Worm (Caenorhabditis elegans) whole organism, mixed stage, embryonic: ENCODE results near the gene M01B2.8.

Experiments
- M03D4.4 ChIP-seq: sonication (generic microtip); optimal IDR thresholded peaks from 2 replicates; lab custom pipeline; 2017; ENCODE audit warnings: mild to moderate bottlenecking, missing genetic modification characterization, missing compliant biosample characterization
- bed-3 ChIP-seq: fragments of 200-800 bp; sonication (Bioruptor generic); optimal IDR thresholded peaks from 3 replicates; lab custom pipeline; 2018; ENCODE audit warnings: mild to moderate bottlenecking, missing genetic modification characterization, moderate library complexity, missing compliant biosample characterization
- blmp-1 ChIP-seq: fragments of 150-350 bp; optimal IDR thresholded peaks from 2 replicates; lab custom pipeline; 2014; ENCODE audit warnings: missing biosample characterization, missing genetic modification characterization
- ceh-43 ChIP-seq: fragments of 200-800 bp; sonication (Bioruptor generic); optimal IDR thresholded peaks from 2 replicates; lab custom pipeline; 2018; ENCODE audit warnings: mild to moderate bottlenecking, missing genetic modification characterization, moderate library complexity, missing compliant biosample characterization
- ces-1 ChIP-seq: fragments of 150-350 bp; optimal IDR thresholded peaks from 2 replicates; lab custom pipeline; 2014; ENCODE audit warnings: missing biosample characterization, missing genetic modification reagents, missing genetic modification characterization
- cnd-1 ChIP-seq: fragments of 200-800 bp; sonication (Bioruptor generic); optimal IDR thresholded peaks from 2 replicates; lab custom pipeline; 2018; ENCODE audit warnings: mild to moderate bottlenecking, missing genetic modification characterization, missing compliant biosample characterization
- drap-1 ChIP-seq: fragments of 200-800 bp; sonication (Bioruptor generic); optimal IDR thresholded peaks from 3 replicates; lab custom pipeline; 2018; ENCODE audit warnings: mild to moderate bottlenecking, missing genetic modification characterization, missing compliant biosample characterization
- elt-3 ChIP-seq: fragments of 150-350 bp; optimal IDR thresholded peaks from 2 replicates; lab custom pipeline; 2014; ENCODE audit warnings: missing biosample characterization, missing genetic modification characterization
- flh-1 ChIP-seq: fragments of 200-800 bp; sonication (Bioruptor generic); optimal IDR thresholded peaks from 2 replicates; lab custom pipeline; 2018; ENCODE audit warnings: mild to moderate bottlenecking, missing genetic modification characterization, moderate library complexity, missing compliant biosample characterization
- hlh-1 ChIP-seq: fragments of 150-350 bp; optimal IDR thresholded peaks from 2 replicates; lab custom pipeline; 2014; ENCODE audit warnings: missing biosample characterization, missing genetic modification reagents, missing genetic modification characterization
- lin-13 ChIP-seq: fragments of 150-350 bp; optimal IDR thresholded peaks from 2 replicates; lab custom pipeline; 2014; ENCODE audit warnings: missing biosample characterization, missing genetic modification characterization
- lin-32 ChIP-seq: fragments of 200-800 bp; sonication (Bioruptor generic); optimal IDR thresholded peaks from 2 replicates; lab custom pipeline; 2018; ENCODE audit warnings: mild to moderate bottlenecking, missing genetic modification characterization, missing compliant biosample characterization
- lsy-2 ChIP-seq: fragments of 150-350 bp; optimal IDR thresholded peaks from 2 replicates; lab custom pipeline; 2014; ENCODE audit warnings: missing biosample characterization, missing genetic modification characterization
- mab-5 ChIP-seq: fragments of 150-350 bp; optimal IDR thresholded peaks from 2 replicates; lab custom pipeline; 2014; ENCODE audit warnings: missing biosample characterization, missing genetic modification characterization
- mep-1 ChIP-seq: fragments of 150-350 bp; optimal IDR thresholded peaks from 2 replicates; lab custom pipeline; 2017; ENCODE audit warnings: missing biosample characterization, missing genetic modification reagents, missing genetic modification characterization, inconsistent platforms
- mls-2 ChIP-seq: sonication (generic microtip); optimal IDR thresholded peaks from 2 replicates; lab custom pipeline; 2016; ENCODE audit warnings: mild to moderate bottlenecking, missing genetic modification characterization, moderate library complexity, missing compliant biosample characterization
- nhr-12 ChIP-seq: fragments of 150-350 bp; optimal IDR thresholded peaks from 2 replicates; lab custom pipeline; 2014; ENCODE audit warnings: missing biosample characterization, missing genetic modification characterization
- nhr-2 ChIP-seq: fragments of 150-350 bp; optimal IDR thresholded peaks from 2 replicates; lab custom pipeline; 2014; ENCODE audit warnings: missing biosample characterization, missing genetic modification characterization
- nhr-28 ChIP-seq: fragments of 150-350 bp; optimal IDR thresholded peaks from 2 replicates; lab custom pipeline; 2014; ENCODE audit warnings: missing biosample characterization, missing genetic modification characterization
- nhr-76 ChIP-seq: sonication (generic microtip); optimal IDR thresholded peaks from 2 replicates; lab custom pipeline; 2017; ENCODE audit warnings: missing biosample characterization, missing genetic modification characterization
- pha-4 ChIP-seq: fragments of 150-350 bp; optimal IDR thresholded peaks from 2 replicates; lab custom pipeline; 2018; ENCODE audit warnings: missing biosample characterization, missing genetic modification reagents, missing genetic modification characterization
- sem-2 ChIP-seq: fragments of 200-800 bp; sonication (Bioruptor generic); optimal IDR thresholded peaks from 2 replicates; lab custom pipeline; 2018; ENCODE audit warnings: mild to moderate bottlenecking, missing genetic modification characterization, missing compliant biosample characterization
- snpc-4 ChIP-seq: fragments of 150-350 bp; optimal IDR thresholded peaks from 2 replicates; lab custom pipeline; 2014; ENCODE audit warnings: missing biosample characterization, missing genetic modification characterization
- sptf-1 ChIP-seq: sonication (generic microtip); optimal IDR thresholded peaks from 2 replicates; lab custom pipeline; 2017; ENCODE audit warnings: mild to moderate bottlenecking, missing genetic modification characterization, moderate library complexity, missing compliant biosample characterization
- tbx-8 ChIP-seq: fragments of 200-800 bp; sonication (Bioruptor generic); optimal IDR thresholded peaks from 2 replicates; lab custom pipeline; 2018; ENCODE audit warnings: mild to moderate bottlenecking, missing genetic modification characterization, moderate library complexity, missing compliant biosample characterization
- unc-120 ChIP-seq: sonication (generic microtip); optimal IDR thresholded peaks from 2 replicates; lab custom pipeline; 2017; ENCODE audit warnings: missing genetic modification characterization, missing compliant biosample characterization; ENCODE audit not compliant: poor library complexity, severe bottlenecking
- unc-39 ChIP-seq: fragments of 150-350 bp; optimal IDR thresholded peaks from 2 replicates; lab custom pipeline; 2014; ENCODE audit warnings: missing biosample characterization, missing genetic modification characterization
- unc-62 ChIP-seq: fragments of 150-350 bp; optimal IDR thresholded peaks from 2 replicates; lab custom pipeline; 2014; ENCODE audit warnings: missing biosample characterization, missing genetic modification reagents, missing genetic modification characterization

M01B2.8 gene

DNA sequence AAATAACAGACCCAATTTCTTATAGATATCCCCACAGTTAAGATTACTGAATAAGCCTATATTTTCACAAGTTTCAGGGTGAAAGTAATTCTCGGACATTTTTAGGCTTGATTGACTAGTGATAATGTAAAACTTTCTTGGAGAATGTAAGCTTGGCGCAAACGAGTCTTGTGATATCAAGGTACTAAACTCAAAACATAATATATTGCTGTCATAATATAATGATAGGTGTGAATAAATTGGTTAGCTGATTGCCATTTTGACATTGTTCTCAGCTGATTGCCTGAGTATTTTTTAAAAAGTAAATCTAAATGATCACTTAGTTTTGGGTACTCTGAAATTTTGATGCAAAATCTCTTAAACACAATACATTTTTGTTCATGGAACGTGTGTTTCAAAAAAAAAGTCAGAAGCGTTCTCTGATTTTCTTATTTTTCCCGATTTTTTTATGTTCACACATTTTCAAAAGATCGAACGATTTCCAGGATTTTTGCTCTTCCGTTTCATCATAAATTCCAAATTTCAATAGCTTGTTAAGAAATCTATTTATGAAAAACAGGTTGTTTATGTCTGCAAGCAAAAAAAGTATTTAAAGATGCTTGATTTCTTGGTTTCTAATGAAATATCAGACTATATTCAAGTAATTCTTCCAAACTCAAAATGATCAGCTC lies 21.4 kb downstream of the M01B2.8 start, which contains the start of the genes srw-19 and srx-51:
TSS of gene srw-19 (minus strand) at position 101 of the 671 bp plus-strand sequence.
TSS of gene srx-51 (plus strand) at position 621 of the 671 bp plus-strand sequence.
- TF ChIP-seq sptf-1 (tag; lab: Kevin White, UChicago): no peak
- no peak for TF ChIP-seq lsy-2 (tag; lab: Kevin White, UChicago)
- TF ChIP-seq nhr-12 (tag; lab: Kevin White, UChicago): no peak
- no peak for TF ChIP-seq nhr-28 (tag; lab: Kevin White, UChicago)
- TF ChIP-seq M03D4.4 (tag; lab: Kevin White, UChicago): no peak
- TF ChIP-seq nhr-2: no peak
- TF ChIP-seq blmp-1 (tag; lab: Kevin White, UChicago): no peak
- no peak for TF ChIP-seq drap-1
- no peak for TF ChIP-seq hlh-1 (tag; lab: Kevin White, UChicago)
- TF ChIP-seq, all 35 proteins: peak for 0

DNA sequence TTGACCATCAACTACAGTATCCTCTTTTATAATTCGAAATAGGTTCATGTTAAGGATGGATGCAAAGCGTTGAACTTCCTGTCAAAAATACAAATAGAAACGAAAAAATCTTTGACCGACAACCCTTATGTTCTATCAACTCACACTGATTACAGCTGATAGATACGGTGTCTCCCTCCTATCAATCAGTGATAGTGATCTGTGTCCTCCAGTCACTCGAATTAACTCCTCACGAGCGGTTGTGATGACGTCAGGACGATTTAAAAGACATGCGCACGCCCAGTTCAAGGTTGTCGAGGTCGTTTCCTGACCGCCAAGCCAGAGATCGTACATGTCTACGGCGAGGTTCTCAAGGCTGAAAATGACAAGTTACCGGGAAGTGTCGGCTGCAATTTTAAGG lies 26.0 kb downstream of the M01B2.8 start:
- TF ChIP-seq mls-2 (tag; lab: Kevin White, UChicago): no peak
- TF ChIP-seq, all 35 proteins: peak for 0

DNA sequence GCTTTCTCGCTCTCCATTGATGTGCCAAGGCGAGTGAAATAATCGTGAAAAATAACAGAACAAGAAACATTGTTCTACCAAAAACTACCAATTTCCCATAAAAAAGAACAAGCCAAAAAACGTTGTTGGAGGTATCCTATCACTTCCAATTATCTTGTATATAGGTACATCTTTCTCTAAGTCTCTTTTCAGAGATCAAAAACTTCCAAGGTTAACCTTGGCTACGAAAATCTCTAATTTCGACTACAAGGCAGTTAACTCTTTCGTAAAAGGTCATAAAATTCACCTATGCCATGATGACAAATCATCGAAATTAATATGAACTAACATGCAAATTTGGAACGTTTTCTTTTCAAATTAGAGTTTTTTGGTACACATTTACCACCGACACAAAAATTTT lies 27.9 kb downstream of the M01B2.8 start, which contains the start of gene cyp-34A1:
TSS of gene cyp-34A1 (minus strand) at position 101 of the 400 bp plus-strand sequence.
- TF ChIP-seq flh-1 (GFP tag; lab: Kevin White, UChicago) (no peak), ces-1 (GFP tag; lab: Kevin White, UChicago) (no peak), pha-4 (tag; lab: Kevin White, UChicago) (no peak)

DNA sequence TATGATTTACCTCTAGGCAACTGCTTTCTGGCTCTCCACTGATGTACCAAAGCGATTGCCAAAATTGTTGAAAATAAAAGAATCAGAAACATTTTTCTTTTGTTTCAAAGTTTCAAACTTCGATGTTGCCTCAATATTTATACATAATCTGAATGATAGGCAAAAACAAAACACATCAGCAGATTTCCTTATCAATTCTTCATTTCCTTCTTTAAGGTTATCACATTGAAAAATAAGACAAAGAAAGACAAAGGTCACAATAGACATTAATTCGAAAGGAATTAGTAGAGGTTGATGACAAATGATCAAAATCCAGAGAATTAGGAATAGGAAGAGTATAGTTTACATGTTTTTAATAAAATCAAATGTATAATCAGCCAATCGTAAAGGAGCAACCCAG lies 31.0 kb downstream of the M01B2.8 start, which contains the start of gene cyp-34A2:
TSS of gene cyp-34A2 (minus strand) at position 101 of the 400 bp plus-strand sequence.
- TF ChIP-seq cnd-1 (tag; lab: Kevin White, UChicago) (no peak), M03D4.4 (tag; lab: Kevin White, UChicago) (no peak), pha-4 (tag; lab: Kevin White, UChicago) (no peak), unc-120 (tag; lab: Kevin White, UChicago) (no peak), sptf-1 (tag; lab: Kevin White, UChicago) (no peak), ces-1 (GFP tag; lab: Kevin White, UChicago) (no peak)

DNA sequence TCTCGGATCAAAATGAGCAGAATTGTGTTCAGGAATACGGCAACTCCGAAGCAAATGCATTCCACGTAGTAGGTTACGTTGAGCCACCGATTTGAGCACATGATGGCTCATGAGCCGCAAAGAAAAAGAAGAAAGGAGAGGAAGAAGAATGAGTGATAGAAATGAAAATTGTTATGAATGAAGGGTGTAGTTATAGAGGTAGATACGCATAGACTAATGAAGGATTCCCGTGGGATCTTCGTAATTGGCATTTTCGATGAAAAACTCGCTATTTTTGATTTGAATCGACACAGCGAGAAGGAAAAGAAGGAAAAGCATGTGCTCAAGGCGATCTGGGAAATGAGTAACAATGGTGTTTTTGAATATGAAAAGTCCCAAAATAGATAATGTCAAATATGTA lies 33.9 kb downstream of the M01B2.8 start, which contains the start of gene str-96:
TSS of gene str-96 (minus strand) at position 101 of the 400 bp plus-strand sequence.
- no peak for TF ChIP-seq unc-39 (tag; lab: Kevin White, UChicago)
- no peak for TF ChIP-seq unc-62
- no peak for TF ChIP-seq lin-32 (GFP tag; lab: Kevin White, UChicago)
- TF ChIP-seq ceh-43 (GFP tag; lab: Kevin White, UChicago): no peak
- no peak for TF ChIP-seq sem-2 (GFP tag; lab: Kevin White, UChicago)
- TF ChIP-seq mls-2 (tag; lab: Kevin White, UChicago): no peak
- no peak for TF ChIP-seq pha-4 (tag; lab: Kevin White, UChicago)
- TF ChIP-seq nhr-76 (tag; lab: Kevin White, UChicago): no peak
- TF ChIP-seq blmp-1 (tag; lab: Kevin White, UChicago): no peak
- no peak for TF ChIP-seq flh-1 (GFP tag; lab: Kevin White, UChicago)
- no peak for TF ChIP-seq mab-5 (tag; lab: Kevin White, UChicago)
- TF ChIP-seq lin-13 (tag; lab: Kevin White, UChicago): no peak
- no peak for TF ChIP-seq cnd-1 (tag; lab: Kevin White, UChicago)
- TF ChIP-seq tbx-8 (GFP tag; lab: Kevin White, UChicago): no peak
- no peak for TF ChIP-seq hlh-1 (tag; lab: Kevin White, UChicago)
- no peak for TF ChIP-seq ces-1 (GFP tag; lab: Kevin White, UChicago)
- TF ChIP-seq mep-1 (tag; lab: Kevin White, UChicago): no peak
- TF ChIP-seq bed-3: no peak
- TF ChIP-seq elt-3 (tag; lab: Kevin White, UChicago): no peak
- TF ChIP-seq snpc-4 (tag; lab: Kevin White, UChicago): no peak

DNA sequence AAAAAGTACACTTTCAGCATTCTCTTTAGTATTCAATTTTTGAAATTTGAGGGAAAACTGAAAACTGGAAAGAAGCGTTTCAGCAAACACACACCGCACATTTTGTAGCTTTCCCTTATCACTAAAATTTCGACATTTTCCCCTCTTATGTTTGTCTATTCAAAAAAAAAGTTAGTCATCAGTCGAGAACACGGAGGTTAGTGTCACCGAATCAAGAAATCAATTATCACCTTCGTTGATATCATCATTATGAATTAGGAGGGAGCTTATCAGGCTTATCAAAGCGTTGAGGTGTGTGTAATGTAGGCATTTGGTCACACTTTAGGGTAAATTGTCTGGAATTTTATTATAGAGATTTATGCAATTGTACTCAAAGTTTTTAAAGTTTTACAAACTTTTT lies 38.6 kb downstream of the M01B2.8 start, which contains the start of gene cpr-3:
TSS of gene cpr-3 (minus strand) at position 104 of the 400 bp plus-strand sequence.
- TF ChIP-seq elt-3 (tag; lab: Kevin White, UChicago): no peak
- no peak for TF ChIP-seq tbx-8 (GFP tag; lab: Kevin White, UChicago)
- TF ChIP-seq nhr-28 (tag; lab: Kevin White, UChicago): no peak
- TF ChIP-seq blmp-1 (tag; lab: Kevin White, UChicago): no peak
